Fruit fly (Drosophila melanogaster) whole organism, wandering third instar larva: Measurements from ENCODE around the gene Zip89B.

ENCODE experiments used
- OdsH ChIP-seq: fragments of 200-800 bp; sonication (Bioruptor generic); optimal IDR thresholded peaks from 2 replicates; lab custom pipeline; 2016; ENCODE audit warnings: missing biosample characterization, mild to moderate bottlenecking, missing genetic modification characterization
- rgr ChIP-seq: fragments of 200-800 bp; sonication (Bioruptor generic); optimal IDR thresholded peaks from 3 replicates; lab custom pipeline; 2016; ENCODE audit warnings: missing biosample characterization, mild to moderate bottlenecking, missing genetic modification characterization
- usp ChIP-seq: fragments of >200 bp; optimal IDR thresholded peaks from 2 replicates; lab custom pipeline; 2017; ENCODE audit warnings: missing biosample characterization, missing genetic modification characterization

- TF ChIP-seq OdsH: no peak
- TF ChIP-seq rgr (GFP tag; lab: Kevin White, UChicago): no peak
- TF ChIP-seq usp (GFP tag; lab: Kevin White, UChicago): no peak
These were observed 41.8 kb upstream of the Zip89B start, which contains the start of the genes bor and asun for dm6 chr3R:16263522-16264305.
